Fruit fly (Drosophila melanogaster): ENCODE results near the gene Eip78C.

Eip78C gene

dm6 chr3L:21304400-21304799 is 78.0 kb downstream of the Eip78C start, which contains the start of the genes CG11309 and CG7632 (continued):
- TF ChIP-seq caup (GFP tag; optimal IDR thresholded peaks at IDR 0.05; ENCODE audit: severe bottlenecking): peak; percentile 99
- peak; percentile 98 for TF ChIP-seq cato (GFP tag; optimal IDR thresholded peaks at IDR 0.05; ENCODE audit: borderline replicate concordance)
- TF ChIP-seq dan (GFP tag; IDR thresholded peaks at IDR 0.05): peak; percentile 40; the same call in 1 of the 2 replicates
- peak; percentile 100 for TF ChIP-seq HmgZ (tag; optimal IDR thresholded peaks at IDR 0.05)
- peak; percentile 100 for TF ChIP-seq tap (tag; optimal IDR thresholded peaks at IDR 0.05)
- TF ChIP-seq btn (GFP tag; optimal IDR thresholded peaks at IDR 0.05): peak; percentile 98
- TF ChIP-seq CG8765 (GFP tag; IDR thresholded peaks at IDR 0.05): peak; percentile 94
- peak; percentile 81 for TF ChIP-seq Sry-β (GFP tag; optimal IDR thresholded peaks at IDR 0.05)
- peak; percentile 93 for TF ChIP-seq CG18011 (GFP tag; optimal IDR thresholded peaks at IDR 0.05)
- peak; percentile 98 for TF ChIP-seq trem (tag; optimal IDR thresholded peaks at IDR 0.05)
- peak; percentile 100 for TF ChIP-seq CG10267 (tag; optimal IDR thresholded peaks at IDR 0.05)
- peak; percentile 98 for TF ChIP-seq onecut (GFP tag; IDR thresholded peaks at IDR 0.05)
- peak; percentile 99 for TF ChIP-seq corto (GFP tag; optimal IDR thresholded peaks at IDR 0.05)
- TF ChIP-seq cas (GFP tag; IDR thresholded peaks at IDR 0.05): peak; percentile 97
- peak; percentile 97 for TF ChIP-seq CG10366 (GFP tag; IDR thresholded peaks at IDR 0.05)
- TF ChIP-seq bbx (GFP tag; IDR thresholded peaks at IDR 0.05; ENCODE audit: partially characterized antibody): peak; percentile 25; the same call in 1 of the 2 replicates
- TF ChIP-seq CG11085 (GFP tag; IDR thresholded peaks at IDR 0.05): peak; percentile 89
- peak; percentile 99 for TF ChIP-seq so (GFP tag; IDR thresholded peaks at IDR 0.05)
- TF ChIP-seq rib (GFP tag; IDR thresholded peaks at IDR 0.05): peak; percentile 98
- TF ChIP-seq CG31388 (GFP tag; optimal IDR thresholded peaks at IDR 0.05): peak; percentile 95
- peak; percentile 99 for TF ChIP-seq CG17568 (GFP tag; optimal IDR thresholded peaks at IDR 0.05)
- peak; percentile 96 for TF ChIP-seq Nf-YC (tag; optimal IDR thresholded peaks at IDR 0.05)
- TF ChIP-seq scrt (GFP tag; optimal IDR thresholded peaks at IDR 0.05): peak; percentile 99
- TF ChIP-seq ttk (GFP tag; IDR thresholded peaks at IDR 0.05): peak; percentile 97
- TF ChIP-seq CG9876 (GFP tag; optimal IDR thresholded peaks at IDR 0.05): peak; percentile 94
- TF ChIP-seq Sry-δ (GFP tag; optimal IDR thresholded peaks at IDR 0.05): peak; percentile 79
- TF ChIP-seq ap (GFP tag; IDR thresholded peaks at IDR 0.05): peak; percentile 97
- TF ChIP-seq sd (tag; optimal IDR thresholded peaks at IDR 0.05): peak; percentile 96
- TF ChIP-seq CG10979 (tag; optimal IDR thresholded peaks at IDR 0.05): peak; percentile 100
- TF ChIP-seq pho (GFP tag; optimal IDR thresholded peaks at IDR 0.05): peak; percentile 98
- TF ChIP-seq nerfin-2 (GFP tag; IDR thresholded peaks at IDR 0.05; ENCODE audit: partially characterized antibody): no peak
- TF ChIP-seq dpn (GFP tag; optimal IDR thresholded peaks at IDR 0.05): peak; percentile 98 to 99
- TF ChIP-seq sens (GFP tag): peak; percentile 100
- peak; percentile 87 for TF ChIP-seq E2f2 (GFP tag; IDR thresholded peaks at IDR 0.05)
- peak; percentile 59 for TF ChIP-seq Dp (GFP tag; optimal IDR thresholded peaks at IDR 0.05)
- TF ChIP-seq Bteb2 (GFP tag; optimal IDR thresholded peaks at IDR 0.05): peak; percentile 99
- TF ChIP-seq CG14965 (GFP tag; optimal IDR thresholded peaks at IDR 0.05; ENCODE audit: borderline replicate concordance): peak; percentile 91
- TF ChIP-seq ara (GFP tag; IDR thresholded peaks at IDR 0.05): peak; percentile 99
- peak; percentile 96 for TF ChIP-seq CG15514 (GFP tag; optimal IDR thresholded peaks at IDR 0.05)
- peak; percentile 98 for TF ChIP-seq CG5953 (GFP tag; IDR thresholded peaks at IDR 0.05)
- TF ChIP-seq Atf-2 (GFP tag; optimal IDR thresholded peaks at IDR 0.05): peak; percentile 97
- TF ChIP-seq Jarid2 (GFP tag; optimal IDR thresholded peaks at IDR 0.05): peak; percentile 96
- TF ChIP-seq CG12299 (tag; optimal IDR thresholded peaks at IDR 0.05): peak; percentile 100
- TF ChIP-seq BEAF-32 (GFP tag; optimal IDR thresholded peaks at IDR 0.05): peak; percentile 41
- TF ChIP-seq CG7928 (GFP tag; optimal IDR thresholded peaks at IDR 0.05): peak; percentile 87
- peak; percentile 97 for TF ChIP-seq CG3726 (GFP tag; IDR thresholded peaks at IDR 0.05)
- peak; percentile 98 for TF ChIP-seq gce (GFP tag; IDR thresholded peaks at IDR 0.05)
- TF ChIP-seq CG17612 (GFP tag; IDR thresholded peaks at IDR 0.05): peak; percentile 93
- peak; percentile 98 to 99 for TF ChIP-seq chif (GFP tag; optimal IDR thresholded peaks at IDR 0.05)
- TF ChIP-seq pum (GFP tag; optimal IDR thresholded peaks at IDR 0.05): peak; percentile 98

Measured in whole organism, embryonic.